Fruit fly (Drosophila melanogaster): ENCODE results near the gene odd.

- no peak for TF ChIP-seq pan (optimal IDR thresholded peaks at IDR 0.05)
- no peak for TF ChIP-seq EcR (GFP tag; optimal IDR thresholded peaks at IDR 0.05)
- TF ChIP-seq CG8478 (optimal IDR thresholded peaks at IDR 0.05), result no peak
- no peak for TF ChIP-seq psq (optimal IDR thresholded peaks at IDR 0.05)
These were observed 15.0 kb upstream of the odd start, which contains the start of gene CG15418 for dm6 chr2L:3621604-3622003.
